Worm (Caenorhabditis elegans) whole organism, late embryonic: ENCODE results near the gene Y66C5A.2.

ENCODE experiments used
- C38D4.7 ChIP-seq: fragments of 200-800 bp; sonication (Bioruptor generic); optimal IDR thresholded peaks from 2 replicates; lab custom pipeline; 2018; ENCODE audit warnings: mild to moderate bottlenecking, missing genetic modification characterization, moderate library complexity, missing compliant biosample characterization
- K02D7.2 ChIP-seq: sonication (generic microtip); optimal IDR thresholded peaks from 2 replicates; lab custom pipeline; 2017; ENCODE audit warnings: mild to moderate bottlenecking, missing genetic modification characterization, missing compliant biosample characterization
- Y22D7AL.16 ChIP-seq: sonication (generic microtip); optimal IDR thresholded peaks from 2 replicates; lab custom pipeline; 2016; ENCODE audit warnings: missing genetic modification characterization, missing compliant biosample characterization
- ama-1 ChIP-seq: fragments of 150-350 bp; optimal IDR thresholded peaks from 2 replicates; lab custom pipeline; 2014
- ceh-14 ChIP-seq: sonication (generic microtip); optimal IDR thresholded peaks from 2 replicates; lab custom pipeline; 2016; ENCODE audit warnings: missing genotype, missing genetic modification characterization, missing compliant biosample characterization
- ceh-18 ChIP-seq: sonication (generic microtip); optimal IDR thresholded peaks from 2 replicates; lab custom pipeline; 2016; ENCODE audit warnings: missing genetic modification characterization, missing compliant biosample characterization
- ceh-19 ChIP-seq: fragments of 200-800 bp; sonication (Bioruptor generic); optimal IDR thresholded peaks from 2 replicates; lab custom pipeline; 2018; ENCODE audit warnings: mild to moderate bottlenecking, missing genetic modification characterization, missing compliant biosample characterization
- ceh-2 ChIP-seq: sonication (generic microtip); optimal IDR thresholded peaks from 2 replicates; lab custom pipeline; 2016; ENCODE audit warnings: missing genotype, missing genetic modification characterization, missing compliant biosample characterization
- ceh-30 ChIP-seq: fragments of 150-350 bp; optimal IDR thresholded peaks from 2 replicates; lab custom pipeline; 2014; ENCODE audit warnings: missing biosample characterization, missing genetic modification characterization
- ceh-34 ChIP-seq: sonication (generic microtip); optimal IDR thresholded peaks from 2 replicates; lab custom pipeline; 2016; ENCODE audit warnings: mild to moderate bottlenecking, missing genetic modification characterization, missing compliant biosample characterization
- ceh-45 ChIP-seq: fragments of 200-800 bp; sonication (Bioruptor generic); IDR thresholded peaks from 2 replicates; pipeline ENCODE4 v1.3.6; 2022; ENCODE audit warnings: missing genetic modification reagents, missing genetic modification characterization, missing compliant biosample characterization
- ceh-9 ChIP-seq: sonication (generic microtip); optimal IDR thresholded peaks from 2 replicates; lab custom pipeline; 2016; ENCODE audit warnings: mild to moderate bottlenecking, missing genetic modification characterization, inconsistent platforms, missing compliant biosample characterization
- che-1 ChIP-seq: sonication (generic microtip); optimal IDR thresholded peaks from 2 replicates; lab custom pipeline; 2016; ENCODE audit warnings: mild to moderate bottlenecking, missing genetic modification characterization, missing compliant biosample characterization
- dmd-4 ChIP-seq: sonication (generic microtip); optimal IDR thresholded peaks from 2 replicates; lab custom pipeline; 2016; ENCODE audit warnings: borderline replicate concordance, missing genetic modification characterization, missing compliant biosample characterization
- elt-2 ChIP-seq: sonication (generic microtip); optimal IDR thresholded peaks from 2 replicates; lab custom pipeline; 2016; ENCODE audit warnings: missing genetic modification reagents, missing genetic modification characterization, missing compliant biosample characterization
- elt-4 ChIP-seq: sonication (generic microtip); optimal IDR thresholded peaks from 2 replicates; lab custom pipeline; 2016; ENCODE audit warnings: missing genetic modification characterization, missing compliant biosample characterization
- eyg-1 ChIP-seq: sonication (generic microtip); optimal IDR thresholded peaks from 2 replicates; lab custom pipeline; 2016; ENCODE audit warnings: missing genotype, missing genetic modification characterization, missing compliant biosample characterization
- fax-1 ChIP-seq: sonication (generic microtip); optimal IDR thresholded peaks from 2 replicates; lab custom pipeline; 2016; ENCODE audit warnings: missing genotype, missing genetic modification characterization, missing compliant biosample characterization
- hlh-15 ChIP-seq: sonication (generic microtip); optimal IDR thresholded peaks from 2 replicates; lab custom pipeline; 2016; ENCODE audit warnings: missing genetic modification characterization, missing compliant biosample characterization
- hlh-30 ChIP-seq: sonication (generic microtip); optimal IDR thresholded peaks from 2 replicates; lab custom pipeline; 2017; ENCODE audit warnings: antibody characterized with exemption, missing genetic modification characterization, missing compliant biosample characterization; ENCODE audit not compliant: insufficient read depth
- hlh-6 ChIP-seq: sonication (generic microtip); optimal IDR thresholded peaks from 2 replicates; lab custom pipeline; 2016; ENCODE audit warnings: missing genotype, missing genetic modification characterization, missing compliant biosample characterization
- lim-6 ChIP-seq: sonication (generic microtip); optimal IDR thresholded peaks from 2 replicates; lab custom pipeline; 2016; ENCODE audit warnings: missing genetic modification characterization, missing compliant biosample characterization
- madf-2 ChIP-seq: sonication (generic microtip); optimal IDR thresholded peaks from 2 replicates; lab custom pipeline; 2017; ENCODE audit warnings: missing genetic modification characterization, missing compliant biosample characterization
- mec-3 ChIP-seq: sonication (generic microtip); optimal IDR thresholded peaks from 2 replicates; lab custom pipeline; 2016; ENCODE audit warnings: borderline replicate concordance, missing genetic modification characterization, missing compliant biosample characterization
- nhr-11 ChIP-seq: fragments of 150-350 bp; optimal IDR thresholded peaks from 2 replicates; lab custom pipeline; 2014; ENCODE audit warnings: missing biosample characterization, missing genetic modification characterization
- pat-9 ChIP-seq: fragments of 200-800 bp; sonication (Bioruptor generic); optimal IDR thresholded peaks from 2 replicates; lab custom pipeline; 2018; ENCODE audit warnings: mild to moderate bottlenecking, missing genetic modification characterization, moderate library complexity, missing compliant biosample characterization
- pax-1 ChIP-seq: fragments of 150-350 bp; optimal IDR thresholded peaks from 2 replicates; lab custom pipeline; 2014; ENCODE audit warnings: missing biosample characterization, missing genetic modification characterization
- pha-4 ChIP-seq: fragments of 150-350 bp; optimal IDR thresholded peaks from 2 replicates; lab custom pipeline; 2018; ENCODE audit warnings: missing biosample characterization, missing genetic modification reagents, missing genetic modification characterization
- ref-2 ChIP-seq: sonication (generic microtip); optimal IDR thresholded peaks from 2 replicates; lab custom pipeline; 2016; ENCODE audit warnings: missing genetic modification characterization, missing compliant biosample characterization
- sox-2 ChIP-seq: fragments of 200-800 bp; sonication (Bioruptor generic); IDR thresholded peaks from 2 replicates; pipeline ENCODE4 v1.3.6; 2022; ENCODE audit warnings: missing genetic modification reagents, missing genetic modification characterization, missing compliant biosample characterization
- sox-4 ChIP-seq: sonication (generic microtip); optimal IDR thresholded peaks from 2 replicates; lab custom pipeline; 2017; ENCODE audit warnings: mild to moderate bottlenecking, missing genetic modification characterization, inconsistent platforms, missing compliant biosample characterization
- syd-9 ChIP-seq: sonication (generic microtip); optimal IDR thresholded peaks from 2 replicates; lab custom pipeline; 2016; ENCODE audit warnings: mild to moderate bottlenecking, missing genetic modification characterization, moderate library complexity, missing compliant biosample characterization
- tbx-7 ChIP-seq: sonication (generic microtip); optimal IDR thresholded peaks from 2 replicates; lab custom pipeline; 2016; ENCODE audit warnings: missing genotype, missing genetic modification characterization, missing compliant biosample characterization
- ttx-3 ChIP-seq: sonication (generic microtip); optimal IDR thresholded peaks from 2 replicates; lab custom pipeline; 2016; ENCODE audit warnings: missing genetic modification reagents, missing genetic modification characterization, missing compliant biosample characterization
- unc-3 ChIP-seq, 2 experiments: fragments of 200-800 bp in 1 of 2; sonication (Bioruptor generic) in 1 of 2; sonication (generic microtip) in 1 of 2; conservative IDR thresholded peaks in 1 of 2; optimal IDR thresholded peaks in 1 of 2; 2 replicates each; pipeline versions ENCODE4 v1.3.6 to Lab custom; 2016 to 2022; ENCODE audit warnings: missing compliant biosample characterization in 2 of 2, missing genetic modification characterization in 2 of 2, missing genetic modification reagents in 1 of 2
- unc-86 ChIP-seq: sonication (generic microtip); optimal IDR thresholded peaks from 2 replicates; lab custom pipeline; 2016; ENCODE audit warnings: missing genetic modification characterization, missing compliant biosample characterization

Gene Y66C5A.2

DNA sequence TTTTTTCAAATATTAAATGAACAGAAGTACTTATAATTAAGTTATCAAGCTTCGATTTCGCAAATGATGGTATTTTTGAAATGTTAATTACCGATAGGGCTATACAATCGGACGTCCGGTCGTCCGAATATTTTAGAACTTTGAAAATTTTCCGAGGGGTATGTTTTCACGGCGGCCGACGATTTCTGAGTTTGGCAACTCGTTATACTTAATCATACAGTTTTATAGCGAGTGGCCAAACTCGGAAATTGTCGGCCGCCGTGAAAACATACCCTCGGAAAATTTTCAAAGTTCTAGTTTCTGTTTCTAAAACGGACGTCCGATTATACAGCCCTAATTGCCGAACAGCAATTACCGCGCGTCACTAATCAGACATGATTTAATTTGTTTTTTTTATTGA lies 36.3 kb upstream of the Y66C5A.2 start:
- TF ChIP-seq pax-1 (tag; lab: Kevin White, UChicago) (no peak), ceh-18 (no peak), ceh-19 (no peak)

DNA sequence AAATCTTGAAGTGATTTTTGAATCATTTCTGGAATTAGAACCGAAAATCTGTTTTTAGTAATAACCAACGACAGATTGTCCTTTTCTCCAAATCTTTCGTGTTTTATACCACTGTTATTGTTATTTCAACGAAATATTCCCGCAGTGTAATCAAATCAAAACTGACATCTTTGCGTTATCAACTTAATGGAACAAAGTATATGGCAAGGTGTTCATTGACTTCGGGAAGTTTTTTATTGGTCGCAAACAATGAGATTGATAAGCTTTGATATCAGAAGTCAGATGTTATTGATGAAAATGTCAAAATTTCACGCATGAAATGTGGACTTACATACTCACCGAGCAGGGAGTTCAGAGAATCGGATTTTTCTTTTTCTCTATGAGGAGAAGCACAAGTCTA lies 35.8 kb upstream of the Y66C5A.2 start, which contains the start of gene F23D12.11:
F23D12.11 (minus strand) TSS at position 79 of the 400 bp plus-strand sequence.
- no peak for TF ChIP-seq che-1 (tag; lab: Kevin White, UChicago)
- TF ChIP-seq madf-2 = no peak
- TF ChIP-seq ceh-19 = no peak
- TF ChIP-seq K02D7.2 = no peak
- TF ChIP-seq elt-4 = no peak
- no peak for TF ChIP-seq ceh-34 (tag; lab: Kevin White, UChicago)
- no peak for TF ChIP-seq Y22D7AL.16

DNA sequence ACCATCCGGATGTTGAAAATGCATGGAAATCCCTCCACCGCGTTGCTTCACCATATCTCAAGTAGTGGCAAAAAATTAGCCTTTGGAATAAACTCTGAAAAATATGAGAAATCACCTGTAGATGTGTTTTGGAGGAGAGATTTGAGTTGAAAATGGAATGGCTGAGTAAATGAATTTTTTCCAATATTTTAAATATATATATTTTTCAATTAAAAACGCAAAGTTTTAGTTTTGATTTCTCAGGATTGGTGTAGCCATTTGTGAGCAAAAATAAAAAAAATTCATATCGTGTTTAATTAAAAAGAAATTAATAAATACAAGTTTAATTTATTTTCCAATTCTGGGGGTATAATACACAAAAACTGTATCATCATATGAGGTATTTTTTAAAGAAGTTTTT lies 32.5 kb upstream of the Y66C5A.2 start, which contains the start of gene F23D12.1:
F23D12.1 (minus strand) TSS at position 101 of the 400 bp plus-strand sequence.
- TF ChIP-seq ceh-14 (tag; lab: Kevin White, UChicago) (no peak), elt-2 (tag; lab: Kevin White, UChicago) (no peak)

DNA sequence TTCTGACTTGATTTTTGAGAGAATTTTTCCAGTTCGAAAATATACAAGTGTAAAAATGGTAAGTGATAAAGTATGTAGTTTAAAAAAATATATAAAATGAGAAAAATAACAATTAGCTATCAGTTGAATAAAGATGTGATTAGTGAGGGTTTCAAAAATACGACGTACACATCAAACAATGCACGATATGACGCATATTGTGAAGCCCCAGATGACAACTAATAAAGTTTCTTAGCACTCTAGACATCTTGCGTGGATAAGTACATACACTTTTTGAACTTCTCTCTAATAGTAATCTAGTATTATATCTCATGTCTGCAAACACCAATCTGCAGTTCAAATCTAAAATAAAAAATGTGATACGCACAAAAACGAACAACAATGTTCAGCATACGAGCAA lies 30.1 kb upstream of the Y66C5A.2 start:
- no peak for TF ChIP-seq ceh-30 (tag; lab: Kevin White, UChicago)
- TF ChIP-seq nhr-11 (tag; lab: Kevin White, UChicago) = no peak
- no peak for TF ChIP-seq unc-86 (tag; lab: Kevin White, UChicago)
- TF ChIP-seq ttx-3 (tag; lab: Kevin White, UChicago) = no peak
- TF ChIP-seq C38D4.7 (GFP tag; lab: Kevin White, UChicago) = no peak
- TF ChIP-seq K02D7.2 = no peak
- TF ChIP-seq ref-2 (tag; lab: Kevin White, UChicago) = no peak
- no peak for TF ChIP-seq syd-9 (tag; lab: Kevin White, UChicago)
- no peak for TF ChIP-seq tbx-7
- TF ChIP-seq ceh-9 (tag; lab: Kevin White, UChicago) = no peak
- TF ChIP-seq hlh-15 (tag; lab: Kevin White, UChicago) = no peak
- no peak for TF ChIP-seq ama-1 (lab: Kevin White, UChicago)
- no peak for TF ChIP-seq unc-3 (GFP tag; conservative IDR thresholded peaks at IDR 0.05; lab: Robert Waterston, UW)
- no peak for TF ChIP-seq unc-3 (tag; optimal IDR thresholded peaks at IDR 0.05; lab: Kevin White, UChicago)
- TF ChIP-seq ceh-45 = no peak
- no peak for TF ChIP-seq ceh-18
- no peak for TF ChIP-seq dmd-4
- no peak for TF ChIP-seq pat-9 (tag; lab: Kevin White, UChicago)
- TF ChIP-seq ceh-2 = no peak
- TF ChIP-seq sox-4 (tag; lab: Kevin White, UChicago) = no peak
- no peak for TF ChIP-seq mec-3 (tag; lab: Kevin White, UChicago)

DNA sequence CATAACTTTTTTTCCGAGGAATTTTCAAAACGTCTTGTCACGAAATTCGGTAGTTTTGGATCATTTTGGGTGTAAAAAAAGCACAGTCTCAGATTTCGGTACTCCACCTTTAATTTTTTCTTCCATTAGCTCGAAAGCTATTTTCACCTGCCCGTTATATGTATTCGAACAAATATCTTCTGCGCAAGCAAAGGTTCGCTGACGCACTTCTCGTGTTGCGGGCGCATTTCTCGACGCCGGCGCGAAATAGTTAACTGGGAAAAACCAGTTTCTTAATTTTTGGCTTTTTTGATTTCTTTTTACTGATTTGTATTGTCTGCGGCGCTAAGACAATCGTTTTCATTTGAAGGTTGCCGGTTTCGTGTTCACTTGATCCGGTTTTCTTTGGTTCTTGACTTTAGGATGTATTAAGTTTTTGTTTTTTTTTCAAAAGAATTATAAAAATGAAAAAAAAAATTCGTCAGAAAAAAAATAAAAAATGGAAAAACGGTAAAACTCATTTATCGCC lies 24.8 kb upstream of the Y66C5A.2 start:
- TF ChIP-seq lim-6 (tag; lab: Kevin White, UChicago) (no peak), eyg-1 (tag; lab: Kevin White, UChicago) (no peak), hlh-6 (no peak), pax-1 (tag; lab: Kevin White, UChicago) (no peak), unc-3 (GFP tag; conservative IDR thresholded peaks at IDR 0.05; lab: Robert Waterston, UW) (no peak), unc-3 (tag; optimal IDR thresholded peaks at IDR 0.05; lab: Kevin White, UChicago) (no peak)

DNA sequence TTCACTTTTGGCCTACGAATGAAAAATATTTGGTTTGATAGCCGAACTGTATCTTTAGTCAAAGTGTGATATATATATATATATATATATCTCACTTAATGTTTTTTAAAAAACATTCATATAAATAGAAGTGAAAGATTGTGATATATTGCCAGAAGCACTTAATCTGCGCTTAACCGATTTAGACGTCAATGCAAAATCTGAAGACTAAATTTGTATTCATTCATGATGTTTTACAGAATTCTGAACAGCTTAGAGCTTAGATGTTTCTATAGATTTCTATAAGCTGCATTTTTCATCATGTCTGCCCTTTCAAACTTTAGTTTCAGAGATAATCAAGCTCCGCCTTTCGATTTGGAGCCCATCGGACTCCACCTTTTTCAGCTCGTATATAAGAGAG lies 18.2 kb upstream of the Y66C5A.2 start, which contains the start of gene F23D12.3:
F23D12.3 (plus strand) TSS at position 301 of the 400 bp plus-strand sequence.
- TF ChIP-seq K02D7.2 (no peak), ceh-18 (no peak), sox-2 (no peak), pha-4 (tag; lab: Kevin White, UChicago) (no peak), ref-2 (tag; lab: Kevin White, UChicago) (no peak), hlh-30 (tag; lab: Kevin White, UChicago) (no peak), fax-1 (tag; lab: Kevin White, UChicago) (no peak), hlh-6 (no peak)
